Worm (Caenorhabditis elegans) whole organism, L1 larva: Measurements from ENCODE around the gene vav-1.

Experiments used
- egl-13 ChIP-seq: sonication (generic microtip); optimal IDR thresholded peaks from 2 replicates; lab custom pipeline; 2016; ENCODE audit warnings: missing genotype, missing genetic modification reagents, missing genetic modification characterization, missing compliant biosample characterization
- fkh-10 ChIP-seq: sonication (generic microtip); optimal IDR thresholded peaks from 2 replicates; lab custom pipeline; 2017; ENCODE audit warnings: missing biosample characterization, missing genetic modification reagents, missing genetic modification characterization
- irx-1 ChIP-seq: sonication (generic microtip); optimal IDR thresholded peaks from 2 replicates; lab custom pipeline; 2016; ENCODE audit warnings: missing genetic modification characterization, missing compliant biosample characterization
- lin-39 ChIP-seq: fragments of 150-350 bp; optimal IDR thresholded peaks from 2 replicates; lab custom pipeline; 2014; ENCODE audit warnings: missing biosample characterization, missing genetic modification reagents, missing genetic modification characterization
- nhr-11 ChIP-seq: fragments of 150-350 bp; optimal IDR thresholded peaks from 2 replicates; lab custom pipeline; 2014; ENCODE audit warnings: missing biosample characterization, missing genetic modification characterization
- nhr-28 ChIP-seq: fragments of 150-350 bp; optimal IDR thresholded peaks from 2 replicates; lab custom pipeline; 2014; ENCODE audit warnings: missing biosample characterization, missing genetic modification characterization
- nhr-76 ChIP-seq: sonication (generic microtip); optimal IDR thresholded peaks from 2 replicates; lab custom pipeline; 2017; ENCODE audit warnings: missing biosample characterization, missing genetic modification characterization
- ztf-11 ChIP-seq, 2 experiments: sonication (generic microtip); optimal IDR thresholded peaks; 2 replicates each; lab custom pipeline; 2016 to 2017; ENCODE audit warnings: missing genetic modification characterization in 2 of 2, missing biosample characterization in 1 of 2, missing compliant biosample characterization in 1 of 2

- TF ChIP-seq fkh-10 (GFP tag; lab: Kevin White, UChicago) (no peak), nhr-76 (tag; lab: Kevin White, UChicago) (no peak), ztf-11 (tag; optimal IDR thresholded peaks at IDR 0.05; lab: Kevin White, UChicago) (no peak), nhr-28 (tag; lab: Kevin White, UChicago) (no peak), egl-13 (no peak), nhr-11 (no peak), irx-1 (tag; lab: Kevin White, UChicago) (no peak), lin-39 (tag; lab: Kevin White, UChicago) (no peak)
Observed at ce11 chrX:9208933-9209332, 23.0 kb downstream of the vav-1 start.
